Worm (Caenorhabditis elegans): ENCODE data around the gene Y9C12A.1.

ce11 chrX:666125-666524 is 16.5 kb downstream of the Y9C12A.1 start, which contains the start of gene T19D7.5:
- TF ChIP-seq zip-11 (GFP tag; IDR thresholded peaks at IDR 0.05): no peak
- no peak for TF ChIP-seq pha-4 (GFP tag; IDR thresholded peaks at IDR 0.05)
- no peak for TF ChIP-seq pha-4 (tag; optimal IDR thresholded peaks at IDR 0.05)
- no peak for TF ChIP-seq ama-1 (optimal IDR thresholded peaks at IDR 0.05)
- TF ChIP-seq snpc-4 (tag; optimal IDR thresholded peaks at IDR 0.05): no peak
- no peak for TF ChIP-seq ces-1 (GFP tag; optimal IDR thresholded peaks at IDR 0.05)
- no peak for TF ChIP-seq fkh-10 (GFP tag; optimal IDR thresholded peaks at IDR 0.05)
- no peak for TF ChIP-seq attf-4 (tag; optimal IDR thresholded peaks at IDR 0.05)
- no peak for TF ChIP-seq nhr-77 (tag; optimal IDR thresholded peaks at IDR 0.05)
- TF ChIP-seq nhr-102 (tag; optimal IDR thresholded peaks at IDR 0.05): no peak
- TF ChIP-seq Y48G9A.11 (GFP tag; IDR thresholded peaks at IDR 0.05): no peak
- no peak for TF ChIP-seq jun-1 (tag; optimal IDR thresholded peaks at IDR 0.05)
- TF ChIP-seq daf-12 (tag; optimal IDR thresholded peaks at IDR 0.05): no peak
- no peak for TF ChIP-seq dpl-1 (GFP tag; optimal IDR thresholded peaks at IDR 0.05)
- TF ChIP-seq nhr-28 (tag; optimal IDR thresholded peaks at IDR 0.05): no peak
